Worm (Caenorhabditis elegans) whole organism, L2 larva: ENCODE results near the gene pes-4.

Source experiments
- ZK546.5 ChIP-seq: sonication (generic microtip); optimal IDR thresholded peaks from 2 replicates; lab custom pipeline; 2017; ENCODE audit warnings: missing biosample characterization, missing genetic modification characterization
- ama-1 ChIP-seq: fragments of 150-350 bp; optimal IDR thresholded peaks from 2 replicates; lab custom pipeline; 2018; ENCODE audit warnings: inconsistent platforms
- mbf-1 ChIP-seq: sonication (generic microtip); optimal IDR thresholded peaks from 2 replicates; lab custom pipeline; 2017; ENCODE audit warnings: missing biosample characterization, missing genetic modification characterization
- nhr-12 ChIP-seq: fragments of 150-350 bp; optimal IDR thresholded peaks from 2 replicates; lab custom pipeline; 2014; ENCODE audit warnings: missing biosample characterization, missing genetic modification characterization
- nhr-23 ChIP-seq: fragments of 150-350 bp; optimal IDR thresholded peaks from 2 replicates; lab custom pipeline; 2014; ENCODE audit warnings: missing biosample characterization, missing genetic modification reagents, missing genetic modification characterization
- skn-1 ChIP-seq: sonication (generic microtip); optimal IDR thresholded peaks from 2 replicates; lab custom pipeline; 2017; ENCODE audit warnings: missing biosample characterization, missing genetic modification characterization

- TF ChIP-seq mbf-1 (tag; lab: Kevin White, UChicago) (no peak), ama-1 (lab: Kevin White, UChicago) (no peak), ZK546.5 (tag; lab: Kevin White, UChicago) (no peak), nhr-23 (tag; lab: Kevin White, UChicago) (no peak), skn-1 (tag; lab: Kevin White, UChicago) (no peak), nhr-12 (tag; lab: Kevin White, UChicago) (no peak)
These were observed 18.3 kb upstream of the pes-4 start for ce11 chrIII:1248335-1248734.
